Worm (Caenorhabditis elegans) whole organism, L4/young adult: Measurements from ENCODE around the gene C32B5.18.

Source experiments
- W03F9.2 ChIP-seq: fragments of 150-350 bp; optimal IDR thresholded peaks from 2 replicates; lab custom pipeline; 2014; ENCODE audit warnings: missing biosample characterization, missing genetic modification characterization
- dao-5 ChIP-seq: sonication (generic microtip); optimal IDR thresholded peaks from 2 replicates; lab custom pipeline; 2016; ENCODE audit warnings: missing genotype, missing genetic modification characterization, moderate library complexity, missing compliant biosample characterization
- him-1 ChIP-seq: sonication (generic microtip); optimal IDR thresholded peaks from 2 replicates; lab custom pipeline; 2016; ENCODE audit warnings: missing genotype, missing genetic modification reagents, missing genetic modification characterization, missing compliant biosample characterization

- TF ChIP-seq dao-5 (tag; lab: Kevin White, UChicago) (no peak), W03F9.2 (tag; lab: Kevin White, UChicago) (no peak), him-1 (tag; lab: Kevin White, UChicago) (no peak)
Measured at ce11 chrII:913222-913722, 47.0 kb upstream of the C32B5.18 start, which contains the start of gene fbxc-33.
